Worm (Caenorhabditis elegans) whole organism, L4/young adult: ENCODE measurements around the gene F25B3.5.

Source experiments
- W03F9.2 ChIP-seq: fragments of 150-350 bp; optimal IDR thresholded peaks from 2 replicates; lab custom pipeline; 2014; ENCODE audit warnings: missing biosample characterization, missing genetic modification characterization
- dao-5 ChIP-seq: sonication (generic microtip); optimal IDR thresholded peaks from 2 replicates; lab custom pipeline; 2016; ENCODE audit warnings: missing genotype, missing genetic modification characterization, moderate library complexity, missing compliant biosample characterization
- him-1 ChIP-seq: sonication (generic microtip); optimal IDR thresholded peaks from 2 replicates; lab custom pipeline; 2016; ENCODE audit warnings: missing genotype, missing genetic modification reagents, missing genetic modification characterization, missing compliant biosample characterization

The F25B3.5 gene

ce11 chrV:9570197-9570596, at the start of gene F25B3.5:
Gene F25B3.5, minus strand, starts transcription at chrV:9570297.
- no peak for TF ChIP-seq him-1 (tag; lab: Kevin White, UChicago)
- no peak for TF ChIP-seq dao-5
- TF ChIP-seq W03F9.2: no peak

ce11 chrV:9619850-9620249, 49.8 kb upstream of the F25B3.5 start, which contains the start of gene idpc-6:
Gene idpc-6, plus strand, starts transcription at chrV:9620150.
- TF ChIP-seq W03F9.2 (no peak), him-1 (tag; lab: Kevin White, UChicago) (no peak), dao-5 (no peak)

- TF ChIP-seq dao-5: no peak
- TF ChIP-seq him-1 (tag; lab: Kevin White, UChicago): no peak
- no peak for TF ChIP-seq W03F9.2
Measured at ce11 chrV:9618919-9619318, 48.8 kb upstream of the F25B3.5 start, which contains the start of gene idpc-7. Gene idpc-7, minus strand, starts transcription at chrV:9619019.

- TF ChIP-seq dao-5 (no peak), him-1 (tag; lab: Kevin White, UChicago) (no peak), W03F9.2 (no peak)
Measured at ce11 chrV:9618420-9618819, 48.3 kb upstream of the F25B3.5 start.

ce11 chrV:9616687-9617086, 46.6 kb upstream of the F25B3.5 start:
- TF ChIP-seq dao-5 (no peak), him-1 (tag; lab: Kevin White, UChicago) (no peak), W03F9.2 (no peak)

- TF ChIP-seq dao-5 (no peak), W03F9.2 (no peak), him-1 (tag; lab: Kevin White, UChicago) (no peak)
Measured at ce11 chrV:9616130-9616529, 46.0 kb upstream of the F25B3.5 start.

ce11 chrV:9615725-9616124, 45.6 kb upstream of the F25B3.5 start, which contains the start of gene pqn-63:
Gene pqn-63, plus strand, starts transcription at chrV:9616031.
- TF ChIP-seq him-1 (tag; lab: Kevin White, UChicago): no peak
- TF ChIP-seq W03F9.2: no peak
- TF ChIP-seq dao-5: no peak

- TF ChIP-seq dao-5 (no peak), W03F9.2 (no peak), him-1 (tag; lab: Kevin White, UChicago) (no peak)
Measured at ce11 chrV:9609217-9609616, 39.1 kb upstream of the F25B3.5 start.

ce11 chrV:9608256-9608655, 38.2 kb upstream of the F25B3.5 start, which contains the start of gene dop-2:
Gene dop-2, plus strand, starts transcription at chrV:9608556.
- TF ChIP-seq dao-5 (no peak), him-1 (tag; lab: Kevin White, UChicago) (no peak), W03F9.2 (no peak)

ce11 chrV:9590317-9590716, 20.2 kb upstream of the F25B3.5 start, which contains the start of gene K09G1.2:
Gene K09G1.2, plus strand, starts transcription at chrV:9590617.
- TF ChIP-seq him-1 (tag; lab: Kevin White, UChicago): no peak
- TF ChIP-seq W03F9.2: no peak
- no peak for TF ChIP-seq dao-5

- TF ChIP-seq him-1 (tag; lab: Kevin White, UChicago) (no peak), W03F9.2 (no peak), dao-5 (no peak)
Measured at ce11 chrV:9588574-9588973, 18.5 kb upstream of the F25B3.5 start.

ce11 chrV:9587619-9588018, 17.5 kb upstream of the F25B3.5 start:
- TF ChIP-seq W03F9.2 (no peak), dao-5 (no peak), him-1 (tag; lab: Kevin White, UChicago) (no peak)

- TF ChIP-seq dao-5 (no peak), W03F9.2 (no peak), him-1 (tag; lab: Kevin White, UChicago) (no peak)
Measured at ce11 chrV:9584263-9584662, 14.2 kb upstream of the F25B3.5 start.

- TF ChIP-seq dao-5: no peak
- no peak for TF ChIP-seq him-1 (tag; lab: Kevin White, UChicago)
- no peak for TF ChIP-seq W03F9.2
Measured at ce11 chrV:9583323-9583644, 13.2 kb upstream of the F25B3.5 start, which contains the start of gene K09G1.1. Gene K09G1.1, plus strand, starts transcription at chrV:9583545.

- TF ChIP-seq W03F9.2 (no peak), him-1 (tag; lab: Kevin White, UChicago) (no peak), dao-5 (no peak)
Measured at ce11 chrV:9582594-9583322, 12.7 kb upstream of the F25B3.5 start, which contains the start of gene rtfo-1. Gene rtfo-1, minus strand, starts transcription at chrV:9582644.

- TF ChIP-seq W03F9.2: no peak
- TF ChIP-seq him-1 (tag; lab: Kevin White, UChicago): no peak
- no peak for TF ChIP-seq dao-5
Measured at ce11 chrV:9576991-9577390, 6.9 kb upstream of the F25B3.5 start, which contains the start of gene F25B3.2. Gene F25B3.2, plus strand, starts transcription at chrV:9577291.
